Worm (Caenorhabditis elegans) whole organism, dauer: ENCODE measurements around the gene Y50E8A.10.
"Not testable (repeated sequence)": the region's sequence is repeated elsewhere in the genome, so short reads cannot be mapped to it uniquely, and the experiment has no call there.

ENCODE experiments used
- unc-62 ChIP-seq: sonication (generic microtip); optimal IDR thresholded peaks from 2 replicates; lab custom pipeline; 2017; ENCODE audit warnings: missing biosample characterization, missing genetic modification reagents, missing genetic modification characterization

Gene Y50E8A.10

ce11 chrV:14779644-14780043, at the start of gene Y50E8A.10, which contains the start of gene scrm-7:
Y50E8A.10 (plus strand) TSS chrV:14779996.
scrm-7 (minus strand) TSS chrV:14779744.
- TF ChIP-seq unc-62, result no peak

ce11 chrV:14734187-14734765, 45.5 kb upstream of the Y50E8A.10 start, which contains the start of gene unc-61:
unc-61 (minus strand) TSS chrV:14734237.
- no peak for TF ChIP-seq unc-62

- TF ChIP-seq unc-62, result no peak
Observed at ce11 chrV:14736851-14737250, 42.9 kb upstream of the Y50E8A.10 start, which contains the start of gene Y50E8A.5. Y50E8A.5 (minus strand) TSS chrV:14736951.

ce11 chrV:14741233-14741632, 38.6 kb upstream of the Y50E8A.10 start, which contains the start of gene Y50E8A.6:
Y50E8A.6 (minus strand) TSS chrV:14741333.
- TF ChIP-seq unc-62, result no peak

- no peak for TF ChIP-seq unc-62
Observed at ce11 chrV:14744824-14745223, 35.0 kb upstream of the Y50E8A.10 start.

ce11 chrV:14746975-14747374, 32.8 kb upstream of the Y50E8A.10 start:
- no peak for TF ChIP-seq unc-62

- TF ChIP-seq unc-62, result no peak
Observed at ce11 chrV:14748608-14749137, 31.1 kb upstream of the Y50E8A.10 start, which contains the start of the genes lipl-8 and Y50E8A.22. lipl-8 (minus strand) TSS chrV:14748708. Y50E8A.22 (minus strand) TSS chrV:14749087.

ce11 chrV:14750357-14750756, 29.4 kb upstream of the Y50E8A.10 start, which contains the start of gene nspa-10:
nspa-10 (minus strand) TSS chrV:14750457.
- TF ChIP-seq unc-62, result not testable (repeated sequence)

- no peak for TF ChIP-seq unc-62
Observed at ce11 chrV:14762563-14762962, 17.2 kb upstream of the Y50E8A.10 start.

ce11 chrV:14763582-14763981, 16.2 kb upstream of the Y50E8A.10 start:
- no peak for TF ChIP-seq unc-62

ce11 chrV:14773048-14773447, 6.7 kb upstream of the Y50E8A.10 start, which contains the start of gene haf-7:
haf-7 (plus strand) TSS chrV:14773258.
- no peak for TF ChIP-seq unc-62

- TF ChIP-seq unc-62, result no peak
Observed at ce11 chrV:14781130-14781529, 1.3 kb downstream of the Y50E8A.10 start, which contains the start of gene Y50E8A.11. Y50E8A.11 (plus strand) TSS chrV:14781430.

ce11 chrV:14784160-14784774, 4.5 kb downstream of the Y50E8A.10 start, which contains the start of gene Y50E8A.12:
Y50E8A.12 (minus strand) TSS chrV:14784210.
- no peak for TF ChIP-seq unc-62

ce11 chrV:14784787-14785186, 5.0 kb downstream of the Y50E8A.10 start:
- TF ChIP-seq unc-62, result no peak

ce11 chrV:14788462-14788861, 8.7 kb downstream of the Y50E8A.10 start:
- no peak for TF ChIP-seq unc-62

ce11 chrV:14790792-14791191, 11.0 kb downstream of the Y50E8A.10 start:
- TF ChIP-seq unc-62, result no peak

- TF ChIP-seq unc-62, result no peak
Observed at ce11 chrV:14791703-14792102, 11.9 kb downstream of the Y50E8A.10 start.

ce11 chrV:14792346-14792745, 12.6 kb downstream of the Y50E8A.10 start:
- no peak for TF ChIP-seq unc-62
